Worm (Caenorhabditis elegans): ENCODE measurements around the gene nhr-184.

Gene nhr-184

ce11 chrV:2255191-2255590 is 40.9 kb upstream of the nhr-184 start, which contains the start of gene F41B5.1:
Gene F41B5.1, plus strand, starts transcription at chrV:2255533.
- TF ChIP-seq mcd-1 (GFP tag; IDR thresholded peaks at IDR 0.05) (0 out of 2 replicates have a peak, but pooled peaks have one; percentile 10), hmg-1.2 (GFP tag; IDR thresholded peaks at IDR 0.05) (peak; percentile 85)

- no peak for TF ChIP-seq cebp-1 (GFP tag; IDR thresholded peaks at IDR 0.05)
- peak; percentile 35 for TF ChIP-seq cebp-1 (tag; optimal IDR thresholded peaks at IDR 0.05)
- no peak for TF ChIP-seq ceh-40 (GFP tag; IDR thresholded peaks at IDR 0.05)
- TF ChIP-seq zfh-2 (GFP tag; conservative IDR thresholded peaks at IDR 0.05): peak; percentile 68
Measured at ce11 chrV:2254553-2255124, 40.4 kb upstream of the nhr-184 start, which contains the start of gene str-253. Gene str-253, minus strand, starts transcription at chrV:2254603.

- TF ChIP-seq nhr-179 (tag; optimal IDR thresholded peaks at IDR 0.05): no peak
- no peak for TF ChIP-seq nhr-27 (tag; optimal IDR thresholded peaks at IDR 0.05)
- TF ChIP-seq F57A8.1 (GFP tag; optimal IDR thresholded peaks at IDR 0.05): no peak
- TF ChIP-seq rec-8 (tag; optimal IDR thresholded peaks at IDR 0.05): no peak
- TF ChIP-seq mel-28 (tag; optimal IDR thresholded peaks at IDR 0.05; ENCODE audit: borderline replicate concordance): no peak
- peak; percentile 31 for TF ChIP-seq nhr-80 (tag; optimal IDR thresholded peaks at IDR 0.05)
- TF ChIP-seq bed-1 (GFP tag; IDR thresholded peaks at IDR 0.05): no peak
- no peak for TF ChIP-seq pbrm-1 (GFP tag; IDR thresholded peaks at IDR 0.05)
Measured at ce11 chrV:2251774-2252173, 37.5 kb upstream of the nhr-184 start.

- TF ChIP-seq gei-17 (GFP tag; optimal IDR thresholded peaks at IDR 0.05) (no peak), cebp-1 (GFP tag; IDR thresholded peaks at IDR 0.05) (peak; percentile 95), cebp-1 (tag; optimal IDR thresholded peaks at IDR 0.05) (peak; percentile 96), dox-1 (GFP tag; IDR thresholded peaks at IDR 0.05) (0 out of 2 replicates have a peak, but pooled peaks have one; percentile 46), nhr-80 (tag; optimal IDR thresholded peaks at IDR 0.05) (peak; percentile 85), rec-8 (tag; optimal IDR thresholded peaks at IDR 0.05) (no peak), attf-3 (GFP tag; conservative IDR thresholded peaks at IDR 0.05) (no peak), F55B11.4 (tag; optimal IDR thresholded peaks at IDR 0.05; ENCODE audit: borderline replicate concordance, insufficient read depth) (no peak), mcd-1 (GFP tag; IDR thresholded peaks at IDR 0.05) (0 out of 2 replicates have a peak, but pooled peaks have one; percentile 11), pha-4 (tag; optimal IDR thresholded peaks at IDR 0.05) (peak; percentile 62), ztf-25 (GFP tag; IDR thresholded peaks at IDR 0.05) (no peak), ztf-28 (GFP tag; IDR thresholded peaks at IDR 0.05) (no peak), die-1 (tag; optimal IDR thresholded peaks at IDR 0.05) (no peak), lin-26 (GFP tag; IDR thresholded peaks at IDR 0.05) (no peak), ceh-58 (GFP tag; IDR thresholded peaks at IDR 0.05) (no peak), F23B12.7 (tag; optimal IDR thresholded peaks at IDR 0.05; ENCODE audit: insufficient read depth) (peak; percentile 9), unc-62 (GFP tag; optimal IDR thresholded peaks at IDR 0.05) (peak; percentile 28), hmg-1.2 (GFP tag; IDR thresholded peaks at IDR 0.05) (peak; percentile 18; the same call in 1 of the 2 replicates), tlf-1 (GFP tag; optimal IDR thresholded peaks at IDR 0.05) (no peak), ets-4 (GFP tag; optimal IDR thresholded peaks at IDR 0.05) (no peak), attf-5 (GFP tag; optimal IDR thresholded peaks at IDR 0.05) (peak; percentile 56), D2030.7 (GFP tag; IDR thresholded peaks at IDR 0.05) (no peak), madf-6 (GFP tag; IDR thresholded peaks at IDR 0.05) (no peak), lir-1 (GFP tag; conservative IDR thresholded peaks at IDR 0.05) (no peak), mes-4 (tag; optimal IDR thresholded peaks at IDR 0.05) (no peak)
Measured at ce11 chrV:2250126-2250590, 35.9 kb upstream of the nhr-184 start, which contains the start of gene cyp-33C7. Gene cyp-33C7, plus strand, starts transcription at chrV:2250540.
